Worm (Caenorhabditis elegans): Measurements from ENCODE around the gene gpd-4.

- TF ChIP-seq fos-1 (tag; optimal IDR thresholded peaks at IDR 0.05) (no peak), snpc-4 (tag; optimal IDR thresholded peaks at IDR 0.05) (no peak), ceh-28 (tag; optimal IDR thresholded peaks at IDR 0.05) (no peak)
Measured at ce11 chrII:10192207-10192606, 21.1 kb downstream of the gpd-4 start, which contains the start of gene R05H5.7.
